Fruit fly (Drosophila melanogaster) whole organism, adult: ENCODE measurements around the gene CG7156.

Source experiments
- CG12768 ChIP-seq: fragments of 200-800 bp; sonication (Bioruptor generic); optimal IDR thresholded peaks from 2 replicates; lab custom pipeline; 2017; ENCODE audit warnings: missing biosample characterization, missing genetic modification characterization, mild to moderate bottlenecking, moderate library complexity, missing genetic modification reagents
- CG14711 ChIP-seq: fragments of 200-800 bp; sonication (Bioruptor generic); optimal IDR thresholded peaks from 2 replicates; lab custom pipeline; 2018; ENCODE audit warnings: missing biosample characterization, mild to moderate bottlenecking, missing genetic modification characterization, moderate library complexity
- CG7045 ChIP-seq: fragments of 200-800 bp; sonication (Bioruptor generic); optimal IDR thresholded peaks from 2 replicates; lab custom pipeline; 2017; ENCODE audit warnings: missing biosample characterization, mild to moderate bottlenecking, missing genetic modification characterization
- Clk ChIP-seq: fragments of 200-800 bp; sonication (Bioruptor generic); optimal IDR thresholded peaks from 2 replicates; lab custom pipeline; 2017; ENCODE audit warnings: missing biosample characterization, missing genetic modification characterization
- Crg-1 ChIP-seq: fragments of 200-800 bp; sonication (Bioruptor generic); optimal IDR thresholded peaks from 2 replicates; lab custom pipeline; 2016; ENCODE audit warnings: missing biosample characterization, missing genetic modification characterization
- Hr96 ChIP-seq: fragments of 200-800 bp; sonication (Bioruptor generic); optimal IDR thresholded peaks from 2 replicates; lab custom pipeline; 2016; ENCODE audit warnings: missing biosample characterization, missing genetic modification characterization
- bab1 ChIP-seq: fragments of 200-800 bp; sonication (Bioruptor generic); optimal IDR thresholded peaks from 3 replicates; lab custom pipeline; 2019; ENCODE audit warnings: missing biosample characterization, mild to moderate bottlenecking, missing genetic modification characterization, moderate library complexity
- cic ChIP-seq: fragments of 200-800 bp; sonication (Bioruptor generic); optimal IDR thresholded peaks from 2 replicates; lab custom pipeline; 2017; ENCODE audit warnings: missing biosample characterization, mild to moderate bottlenecking, missing genetic modification characterization, moderate library complexity
- cnc ChIP-seq, 2 experiments: fragments of >200 bp; optimal IDR thresholded peaks; 2 replicates each; lab custom pipeline; 2017
- kay ChIP-seq: fragments of 200-800 bp; sonication (Bioruptor generic); peaks from one replicate; lab custom pipeline; 2016; ENCODE audit warnings: missing biosample characterization, missing genetic modification characterization, borderline replicate concordance
- tj ChIP-seq: fragments of 200-800 bp; sonication (Bioruptor generic); optimal IDR thresholded peaks from 3 replicates; lab custom pipeline; 2017; ENCODE audit warnings: missing biosample characterization, mild to moderate bottlenecking, missing genetic modification characterization, moderate library complexity

DNA sequence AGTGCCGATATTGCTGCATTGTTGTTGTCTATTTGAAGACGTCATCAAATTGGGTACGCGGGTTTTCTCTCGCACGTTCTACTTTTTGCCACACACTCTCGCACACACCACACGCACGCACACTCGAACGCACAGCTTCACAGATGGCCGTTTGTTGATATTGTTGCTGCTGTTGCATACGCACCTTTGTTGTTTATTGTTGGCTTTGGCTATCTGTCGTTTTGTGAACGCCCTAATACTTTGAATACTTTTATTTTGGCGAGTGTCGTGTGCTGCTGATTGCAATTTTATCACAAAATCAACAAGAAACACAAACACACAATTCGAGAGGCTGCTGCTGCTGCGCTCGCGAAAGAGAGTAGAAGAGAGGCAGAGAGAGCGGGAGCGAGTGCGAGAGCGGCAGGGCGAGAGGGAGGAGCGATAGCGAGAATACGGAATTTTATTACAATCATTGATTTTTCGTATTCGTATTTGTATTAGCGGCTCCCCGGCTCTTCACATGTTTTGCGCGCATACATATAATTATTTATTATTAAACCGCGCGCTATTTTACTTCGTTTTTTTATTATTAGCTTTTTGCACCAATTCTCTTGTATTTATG lies 43.3 kb downstream of the CG7156 start:
- TF ChIP-seq cic (GFP tag; lab: Kevin White, UChicago) = peak; percentile 80
- TF ChIP-seq Crg-1 (GFP tag; lab: Kevin White, UChicago) = peak; percentile 34
- peak; percentile 73 for TF ChIP-seq CG12768 (GFP tag; lab: Kevin White, UChicago)
- TF ChIP-seq Hr96 (GFP tag; lab: Kevin White, UChicago) = peak; percentile 4
- peak; percentile 55 for TF ChIP-seq CG7045 (GFP tag; lab: Kevin White, UChicago)
- TF ChIP-seq CG14711 = peak; percentile 15
- no peak for TF ChIP-seq bab1 (GFP tag; lab: Kevin White, UChicago)
- peak; percentile 56 for TF ChIP-seq tj (GFP tag; lab: Kevin White, UChicago)
- no peak for TF ChIP-seq cnc (optimal IDR thresholded peaks at IDR 0.05; lab: Kevin White, UChicago)
- TF ChIP-seq kay (GFP tag; lab: Kevin White, UChicago) = no peak
- peak; percentile 25 for TF ChIP-seq Clk (GFP tag; lab: Kevin White, UChicago)
